Fruit fly (Drosophila melanogaster): ENCODE measurements around the gene CG31495.

dm6 chr3R:13880872-13881271 is 41.1 kb upstream of the CG31495 start:
- TF ChIP-seq CG4496 (GFP tag; IDR thresholded peaks at IDR 0.05), result no peak
- no peak for TF ChIP-seq CG12605 (GFP tag; IDR thresholded peaks at IDR 0.05)
- TF ChIP-seq rn (GFP tag; IDR thresholded peaks at IDR 0.05), result no peak
- TF ChIP-seq CG17806 (tag; optimal IDR thresholded peaks at IDR 0.05), result no peak
- TF ChIP-seq Snoo (tag; optimal IDR thresholded peaks at IDR 0.05), result no peak
- no peak for TF ChIP-seq CG9948 (tag; optimal IDR thresholded peaks at IDR 0.05)
- no peak for TF ChIP-seq EcR (GFP tag; optimal IDR thresholded peaks at IDR 0.05)
- TF ChIP-seq CG8159 (tag; optimal IDR thresholded peaks at IDR 0.05), result no peak
- TF ChIP-seq CG8301 (tag; optimal IDR thresholded peaks at IDR 0.05), result no peak
- TF ChIP-seq CG14655 (GFP tag; optimal IDR thresholded peaks at IDR 0.05), result no peak
- TF ChIP-seq CG34367 (tag; optimal IDR thresholded peaks at IDR 0.05), result no peak

All from whole organism, pupa.